Worm (Caenorhabditis elegans) whole organism, L2 larva: Measurements from ENCODE around the gene T19D12.2.

Experiments
- F13H6.1 ChIP-seq: sonication (generic microtip); optimal IDR thresholded peaks from 2 replicates; lab custom pipeline; 2016; ENCODE audit warnings: missing genetic modification characterization, missing compliant biosample characterization
- egl-27 ChIP-seq: sonication (generic microtip); optimal IDR thresholded peaks from 3 replicates; lab custom pipeline; 2017; ENCODE audit warnings: missing biosample characterization, missing genetic modification reagents, missing genetic modification characterization
- nhr-10 ChIP-seq: sonication (generic microtip); optimal IDR thresholded peaks from 2 replicates; lab custom pipeline; 2017; ENCODE audit warnings: missing biosample characterization, missing genetic modification characterization
- nhr-11 ChIP-seq: fragments of 150-350 bp; optimal IDR thresholded peaks from 2 replicates; lab custom pipeline; 2014; ENCODE audit warnings: missing biosample characterization, missing genetic modification characterization
- nhr-12 ChIP-seq: fragments of 150-350 bp; optimal IDR thresholded peaks from 2 replicates; lab custom pipeline; 2014; ENCODE audit warnings: missing biosample characterization, missing genetic modification characterization
- nhr-237 ChIP-seq: fragments of 150-350 bp; optimal IDR thresholded peaks from 2 replicates; lab custom pipeline; 2014; ENCODE audit warnings: missing biosample characterization, missing genetic modification characterization
- nhr-6 ChIP-seq: fragments of 150-350 bp; optimal IDR thresholded peaks from 2 replicates; lab custom pipeline; 2014; ENCODE audit warnings: missing biosample characterization, missing genetic modification characterization
- nhr-77 ChIP-seq: fragments of 150-350 bp; optimal IDR thresholded peaks from 2 replicates; lab custom pipeline; 2014; ENCODE audit warnings: missing biosample characterization, missing genetic modification characterization
- snpc-4 ChIP-seq: fragments of 150-350 bp; optimal IDR thresholded peaks from 2 replicates; lab custom pipeline; 2014; ENCODE audit warnings: missing biosample characterization, missing genetic modification characterization
- unc-55 ChIP-seq: fragments of 150-350 bp; sonication (generic microtip); optimal IDR thresholded peaks from 3 replicates; lab custom pipeline; 2014; ENCODE audit warnings: missing biosample characterization, missing genetic modification reagents, missing genetic modification characterization
- zag-1 ChIP-seq: fragments of 150-350 bp; optimal IDR thresholded peaks from 2 replicates; lab custom pipeline; 2014; ENCODE audit warnings: missing biosample characterization, missing genetic modification characterization
- ztf-11 ChIP-seq: sonication (generic microtip); optimal IDR thresholded peaks from 2 replicates; lab custom pipeline; 2017; ENCODE audit warnings: missing biosample characterization, missing genetic modification characterization

- TF ChIP-seq nhr-11 (tag; lab: Kevin White, UChicago) (no peak), nhr-6 (tag; lab: Kevin White, UChicago) (no peak), snpc-4 (tag; lab: Kevin White, UChicago) (no peak), zag-1 (tag; lab: Kevin White, UChicago) (no peak), nhr-10 (tag; lab: Kevin White, UChicago) (no peak), nhr-12 (no peak), ztf-11 (tag; lab: Kevin White, UChicago) (no peak), nhr-77 (no peak), nhr-237 (tag; lab: Kevin White, UChicago) (no peak), egl-27 (tag; lab: Kevin White, UChicago) (no peak), unc-55 (no peak), F13H6.1 (no peak)
Measured at ce11 chrII:6642180-6642579, 19.0 kb upstream of the T19D12.2 start.
